Fruit fly (Drosophila melanogaster): ENCODE results near the gene Srr.

Srr gene

DNA sequence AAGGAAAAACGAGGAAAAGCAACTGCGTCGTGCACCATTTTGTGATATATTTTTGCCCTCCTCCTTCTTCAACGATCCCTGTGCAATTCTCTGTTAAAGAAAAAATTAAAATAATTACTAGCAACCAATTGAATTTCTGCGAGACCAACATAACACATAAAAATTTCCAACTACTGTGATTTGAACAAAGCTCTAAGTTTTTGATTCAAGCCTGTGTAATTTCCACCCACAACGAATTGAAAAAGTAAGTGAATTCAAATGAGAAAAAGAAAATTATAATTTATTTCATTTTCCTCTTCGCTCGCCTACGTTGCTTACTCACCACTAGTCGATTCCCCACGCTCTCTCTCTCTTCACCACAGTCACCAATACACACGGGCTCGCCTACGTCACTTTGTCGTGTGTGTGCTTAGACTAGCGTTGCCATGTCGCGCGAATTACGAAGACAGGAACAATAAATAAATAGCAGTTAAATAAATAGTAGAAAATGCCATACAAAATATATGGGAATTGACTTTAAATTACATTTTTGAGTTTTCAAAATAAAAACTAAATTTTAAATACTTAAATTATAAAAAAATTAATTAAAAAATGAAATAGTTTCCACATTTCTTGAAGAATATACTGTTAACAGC lies 22.8 kb upstream of the Srr start:
- no peak for TF ChIP-seq CG17801 (GFP tag; optimal IDR thresholded peaks at IDR 0.05; ENCODE audit: partially characterized antibody)

DNA sequence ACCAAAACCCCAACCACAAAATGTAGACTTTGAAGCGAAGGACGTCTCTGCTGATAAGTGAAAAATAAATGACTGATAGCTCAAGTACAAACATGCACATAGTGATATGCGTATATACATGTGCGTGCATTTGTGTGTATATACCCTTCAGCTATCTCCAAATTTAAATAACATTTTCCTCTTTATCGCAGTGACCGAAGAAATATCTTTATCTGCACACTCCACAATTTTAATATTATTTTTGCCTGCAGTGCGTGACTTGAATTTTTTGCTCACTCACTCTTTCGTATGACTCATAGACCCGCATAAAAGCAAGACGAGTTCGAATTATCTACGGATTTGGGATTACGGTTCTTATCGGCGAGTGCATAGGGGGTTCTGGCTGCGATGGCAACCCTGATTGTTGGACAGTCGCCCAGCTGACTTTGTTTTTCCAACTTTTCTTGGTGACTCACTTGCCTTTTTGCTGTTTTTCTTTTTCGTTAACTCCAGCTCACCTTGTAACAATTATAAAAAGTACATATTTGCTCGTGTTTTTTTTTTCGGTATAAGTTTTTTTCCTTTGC lies 22.1 kb upstream of the Srr start:
- no peak for TF ChIP-seq CG17801 (GFP tag; optimal IDR thresholded peaks at IDR 0.05; ENCODE audit: partially characterized antibody)

DNA sequence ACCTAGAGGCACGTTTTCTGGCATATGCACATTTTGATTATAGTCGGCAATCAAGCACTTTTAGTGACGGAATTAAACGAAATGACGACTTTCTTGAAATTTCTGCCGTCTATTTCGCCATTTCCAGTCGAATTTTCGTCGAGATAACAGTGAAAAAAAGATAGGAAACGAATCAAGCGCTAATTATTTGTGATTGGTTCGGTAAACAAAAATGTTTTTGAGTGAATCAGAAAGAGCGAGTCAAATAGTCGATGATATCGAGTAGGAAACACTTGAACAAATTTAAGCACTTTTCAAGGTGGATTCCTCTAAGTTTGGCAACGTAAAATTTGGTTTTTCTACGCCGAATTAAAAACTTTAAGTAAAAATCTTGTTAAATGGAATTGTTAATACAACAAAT lies 21.6 kb upstream of the Srr start:
- TF ChIP-seq CG17801 (GFP tag; optimal IDR thresholded peaks at IDR 0.05; ENCODE audit: partially characterized antibody), result peak; percentile 27

DNA sequence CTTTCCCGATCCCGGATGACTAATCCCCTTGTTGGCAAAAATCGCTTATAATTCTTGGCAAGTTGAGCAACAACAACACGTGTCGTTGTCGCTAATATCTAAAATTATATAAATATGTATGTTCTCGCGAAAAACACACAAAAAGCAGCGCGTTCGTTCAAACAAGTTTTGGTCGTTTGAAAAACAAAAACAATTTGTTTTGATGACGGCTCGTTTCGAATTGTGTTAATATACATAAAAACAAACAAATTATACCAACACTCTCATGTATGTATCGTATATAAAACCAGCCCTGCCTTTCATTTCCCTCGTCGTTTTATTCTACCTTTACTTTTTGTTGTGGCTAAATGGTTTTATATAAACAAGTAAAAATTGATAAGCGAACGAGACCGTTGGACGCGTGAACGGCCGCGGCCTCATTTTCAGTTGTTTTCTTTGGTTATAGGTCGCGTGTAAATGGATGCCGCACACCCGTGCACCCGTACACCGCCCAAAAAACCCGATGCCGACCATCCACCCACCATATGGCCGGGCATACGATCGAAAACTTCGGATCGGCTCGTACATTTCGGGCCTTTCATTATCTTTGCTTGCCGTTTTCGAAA lies 20.9 kb upstream of the Srr start:
- peak; percentile 46 for TF ChIP-seq CG17801 (GFP tag; optimal IDR thresholded peaks at IDR 0.05; ENCODE audit: partially characterized antibody)

DNA sequence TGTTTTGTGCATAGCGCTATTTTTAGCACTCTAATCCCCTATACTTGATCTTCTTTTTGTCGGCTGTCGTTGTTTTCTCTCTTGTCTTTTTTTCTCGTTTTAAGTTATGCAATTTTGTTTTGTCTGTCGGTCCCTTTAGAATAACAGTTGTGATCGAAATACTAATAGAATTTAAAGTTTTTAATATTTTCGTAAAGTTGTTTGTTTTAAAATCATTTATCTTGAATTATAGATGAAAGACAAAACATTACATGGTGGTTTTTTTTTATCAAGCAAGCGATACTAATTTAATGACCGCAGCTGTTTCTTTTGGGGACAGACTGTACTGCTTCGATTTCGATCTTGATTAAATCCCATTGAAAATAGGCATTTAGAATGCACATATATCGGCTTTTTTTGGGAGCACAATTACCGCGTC lies 20.4 kb upstream of the Srr start:
- TF ChIP-seq CG17801 (GFP tag; optimal IDR thresholded peaks at IDR 0.05; ENCODE audit: partially characterized antibody), result no peak

DNA sequence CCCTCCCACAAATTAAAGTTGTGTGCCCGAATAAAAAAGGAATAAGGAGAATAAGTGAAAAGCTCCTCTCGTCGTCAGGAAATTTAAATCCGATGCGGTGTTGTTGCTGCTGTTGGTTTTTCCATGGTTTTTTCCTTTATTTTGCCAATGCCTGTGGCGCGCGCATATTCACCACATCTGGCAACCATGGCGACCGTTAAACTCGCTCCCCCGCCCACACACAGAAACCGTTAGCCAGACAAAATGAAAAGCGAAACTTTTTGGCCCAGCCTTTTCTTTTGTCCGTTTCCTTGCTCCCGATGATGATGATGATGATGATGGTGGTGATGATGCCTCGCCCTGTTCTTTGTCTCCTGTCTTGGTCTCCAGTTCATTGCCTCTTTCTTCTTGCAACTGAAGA lies 19.3 kb upstream of the Srr start:
- TF ChIP-seq CG17801 (GFP tag; optimal IDR thresholded peaks at IDR 0.05; ENCODE audit: partially characterized antibody), result no peak

DNA sequence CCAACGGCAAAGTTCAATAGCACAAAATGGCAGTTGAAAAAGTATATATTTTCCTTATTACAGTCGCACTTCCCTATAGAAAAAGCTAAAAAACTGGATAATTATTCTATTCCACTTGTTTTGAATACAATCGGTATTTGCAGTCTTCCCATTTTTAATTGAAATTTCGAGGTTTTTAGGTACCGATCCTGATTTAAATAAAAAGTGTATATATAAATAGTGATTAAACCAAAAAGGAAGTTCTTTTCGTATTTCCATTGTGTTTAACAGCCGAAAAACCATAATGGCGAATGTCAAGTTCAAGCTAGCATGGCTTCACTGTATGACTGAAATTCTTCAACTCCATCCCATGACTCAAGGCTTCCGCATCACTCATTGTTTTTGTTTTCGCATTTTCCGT lies 18.7 kb upstream of the Srr start:
- TF ChIP-seq CG17801 (GFP tag; optimal IDR thresholded peaks at IDR 0.05; ENCODE audit: partially characterized antibody), result no peak

DNA sequence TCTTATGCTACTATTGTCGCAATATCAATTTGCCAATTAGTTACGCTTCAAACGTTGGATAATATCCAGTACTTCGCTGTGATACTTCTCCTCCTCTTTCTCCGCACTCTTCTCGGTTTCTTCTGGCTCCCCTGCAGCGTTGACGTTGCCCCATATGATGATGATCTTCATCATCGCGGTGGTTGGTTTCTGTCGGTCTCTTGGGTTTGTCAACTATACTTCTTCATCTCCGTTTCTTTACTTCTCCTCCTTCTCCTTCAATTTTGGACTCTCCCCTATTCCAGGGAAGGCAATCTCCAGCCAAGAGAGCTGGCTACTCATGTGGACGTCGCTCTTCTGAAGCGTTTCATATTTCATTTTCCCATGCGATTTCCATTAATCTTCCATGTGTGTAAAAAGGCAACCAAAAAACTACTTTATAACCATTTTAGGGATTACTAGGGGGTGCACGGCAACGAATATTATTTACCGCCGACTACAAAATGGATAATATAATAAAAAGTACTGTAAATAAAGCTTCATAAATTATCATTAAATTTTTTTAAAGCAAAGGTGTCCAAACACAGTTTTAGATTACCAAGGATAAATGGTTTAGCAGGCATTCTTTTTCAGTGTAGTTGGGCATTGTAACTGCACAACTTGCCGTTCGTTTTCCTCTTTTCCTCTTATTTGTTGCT lies 17.4 kb upstream of the Srr start:
- peak; percentile 57 for TF ChIP-seq CG17801 (GFP tag; optimal IDR thresholded peaks at IDR 0.05; ENCODE audit: partially characterized antibody)

DNA sequence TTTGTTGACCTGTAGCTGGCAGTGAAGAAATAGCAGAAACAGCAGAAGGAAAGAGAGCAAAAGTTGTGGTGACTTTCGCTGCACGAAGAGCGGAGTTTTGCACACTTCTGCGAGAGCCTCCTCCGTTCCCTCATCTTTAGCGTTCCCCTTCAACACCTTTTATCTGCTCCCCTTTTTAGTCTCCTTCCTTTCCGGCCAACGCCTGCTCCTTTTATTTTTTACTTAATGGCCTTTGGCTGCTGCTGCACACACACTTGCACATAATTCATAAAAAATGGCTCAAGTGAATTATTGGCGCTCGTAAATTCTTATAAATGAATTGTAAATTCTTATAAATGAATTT lies 16.8 kb upstream of the Srr start:
- TF ChIP-seq CG17801 (GFP tag; optimal IDR thresholded peaks at IDR 0.05; ENCODE audit: partially characterized antibody), result no peak

DNA sequence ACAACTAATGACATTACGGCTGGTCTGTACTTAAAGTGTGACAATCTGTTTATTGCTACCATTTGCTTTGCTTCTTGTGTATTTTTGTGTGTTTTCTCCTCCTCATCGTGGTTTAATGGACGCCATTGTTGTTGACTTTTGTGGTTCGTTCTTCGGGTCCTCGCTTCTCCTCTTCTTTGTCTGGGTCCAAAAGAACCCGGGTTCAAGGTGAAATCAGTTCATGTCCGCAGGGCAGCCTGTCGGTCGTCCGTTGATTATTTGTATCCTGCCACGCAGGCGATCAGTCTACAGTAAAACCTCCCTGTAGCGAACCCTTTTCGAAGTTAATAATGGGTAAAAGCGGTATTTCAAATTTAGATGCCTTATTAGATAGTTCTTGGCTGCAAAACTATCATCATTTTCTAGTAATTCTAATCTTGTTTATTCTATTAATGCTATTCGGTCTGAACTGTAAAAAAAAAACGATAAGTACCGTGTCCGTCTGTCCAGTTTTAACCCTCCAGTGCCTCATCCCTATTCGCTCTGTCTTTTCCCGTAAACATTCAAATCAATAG lies 15.9 kb upstream of the Srr start:
- TF ChIP-seq CG17801 (GFP tag; optimal IDR thresholded peaks at IDR 0.05; ENCODE audit: partially characterized antibody), result no peak

DNA sequence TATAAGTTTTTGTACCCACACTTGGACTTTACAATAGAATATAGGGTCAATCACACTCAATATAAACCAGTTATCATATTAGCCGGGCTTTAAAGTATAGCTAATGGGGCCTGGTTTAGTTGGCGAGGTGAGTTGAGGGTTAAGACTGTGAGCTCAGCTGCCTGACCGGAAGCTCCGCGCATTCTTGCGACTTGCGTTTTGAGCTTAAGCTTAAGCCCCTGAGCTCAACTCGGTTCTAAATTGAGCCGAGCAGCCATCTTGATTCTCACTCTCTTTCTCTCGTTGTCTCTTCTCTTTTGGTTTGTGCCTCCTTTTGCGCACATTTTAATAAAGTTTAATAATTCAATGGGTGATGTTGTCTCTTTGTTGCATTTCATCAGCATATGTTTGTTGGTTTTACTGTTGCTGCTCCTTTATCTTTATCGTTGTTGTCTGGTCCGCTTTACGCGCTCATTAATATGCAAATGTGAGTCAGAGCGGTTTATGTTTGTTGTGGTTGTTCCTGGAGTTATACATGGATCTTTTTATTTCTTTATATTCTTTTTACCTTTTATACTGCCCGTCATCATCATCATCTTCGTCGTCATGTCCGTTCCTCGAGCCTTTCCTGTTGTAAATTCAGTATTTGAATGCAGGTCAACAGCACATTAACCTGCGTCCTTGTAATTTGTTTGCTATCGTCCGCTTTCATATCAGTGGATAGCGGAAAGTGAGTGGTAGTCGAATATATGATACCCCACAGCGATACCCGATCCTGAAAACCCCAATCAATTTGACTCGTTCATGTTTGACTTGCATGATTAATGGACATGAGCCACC lies 14.4 kb upstream of the Srr start:
- TF ChIP-seq CG17801 (GFP tag; optimal IDR thresholded peaks at IDR 0.05; ENCODE audit: partially characterized antibody), result no peak

DNA sequence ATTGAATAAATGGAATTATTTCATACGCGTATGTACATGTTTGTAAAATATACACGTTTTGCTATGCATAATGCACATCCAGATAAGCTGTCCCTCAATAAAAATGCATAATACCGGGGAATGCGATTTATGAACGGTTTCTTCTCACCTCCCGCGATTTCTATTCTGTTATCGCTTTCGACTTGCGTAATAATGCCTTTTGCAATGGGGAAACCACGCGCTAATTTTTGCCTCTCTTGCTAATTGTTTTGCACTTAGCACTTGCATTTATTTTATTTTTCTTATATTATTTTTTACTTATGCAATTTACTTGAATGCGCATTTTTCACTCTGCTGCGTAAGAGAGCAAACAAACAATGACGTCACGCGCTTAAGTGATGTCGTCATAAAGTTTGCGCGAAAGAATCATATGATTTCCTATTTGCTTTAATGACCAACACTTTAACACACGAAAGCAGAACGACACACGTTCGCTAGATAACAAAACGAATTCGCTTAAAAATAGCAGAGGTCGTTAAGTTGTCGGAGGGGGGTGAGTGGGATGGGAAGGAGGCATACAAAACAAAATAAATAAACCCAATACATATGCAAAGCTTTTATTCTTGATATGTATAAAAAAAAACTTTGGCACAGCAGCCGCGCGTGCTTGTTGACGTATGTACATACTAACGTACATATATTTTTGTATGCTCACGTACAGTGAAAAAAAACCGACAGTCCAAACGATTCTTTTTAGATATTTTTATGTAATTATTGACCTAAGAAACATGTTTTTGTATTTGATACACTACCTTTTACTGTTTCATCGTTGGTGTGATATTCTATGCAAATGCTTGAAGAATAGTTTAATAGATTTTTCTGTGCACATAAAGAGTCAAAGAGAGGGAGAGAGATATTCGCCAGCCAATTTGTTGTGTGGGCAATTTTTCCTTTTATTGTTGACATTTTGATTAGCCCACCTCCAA lies 13.5 kb upstream of the Srr start:
- peak; percentile 53 for TF ChIP-seq CG17801 (GFP tag; optimal IDR thresholded peaks at IDR 0.05; ENCODE audit: partially characterized antibody)

DNA sequence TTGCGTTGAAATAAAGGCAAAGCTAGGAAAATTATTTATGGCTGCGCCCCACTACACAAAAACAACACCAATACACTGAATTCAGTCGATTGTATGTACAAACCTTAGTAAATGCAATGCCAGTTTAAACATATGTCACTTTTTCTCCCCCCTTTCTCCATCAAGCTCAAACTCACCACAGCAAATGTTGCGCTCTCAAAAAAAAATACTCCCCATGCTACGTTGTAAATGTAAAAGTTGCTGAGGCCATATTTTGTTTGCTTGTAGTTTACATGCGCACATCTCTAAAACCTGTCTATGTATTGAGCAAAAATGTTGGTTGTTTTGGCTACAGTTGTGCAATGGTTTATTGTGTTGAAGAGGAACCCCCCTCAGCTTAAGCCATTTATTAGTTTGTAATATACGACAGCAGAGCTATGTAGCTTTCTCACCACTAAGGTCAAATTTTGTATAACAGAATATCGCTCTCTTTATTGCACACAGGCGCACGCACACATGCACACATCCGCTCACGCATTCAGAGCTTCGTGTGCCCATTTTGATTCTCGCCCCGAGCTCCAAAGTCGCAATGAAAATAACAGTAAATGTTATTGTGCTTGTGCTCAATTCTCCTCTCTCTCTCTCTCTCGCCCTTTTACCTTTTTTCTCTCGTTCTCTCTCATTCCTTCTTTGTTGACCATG lies 12.5 kb upstream of the Srr start:
- no peak for TF ChIP-seq CG17801 (GFP tag; optimal IDR thresholded peaks at IDR 0.05; ENCODE audit: partially characterized antibody)
